Fruit fly (Drosophila melanogaster) whole organism, prepupa: ENCODE data around the gene CG17819.

Experiments used
- Blimp-1 ChIP-seq: fragments of 200-800 bp; sonication (Bioruptor generic); optimal IDR thresholded peaks from 3 replicates; lab custom pipeline; 2017; ENCODE audit warnings: missing biosample characterization, missing genetic modification characterization, mild to moderate bottlenecking, moderate library complexity, missing genetic modification reagents
- CG10631 ChIP-seq: fragments of 200-800 bp; sonication (Bioruptor generic); optimal IDR thresholded peaks from 2 replicates; lab custom pipeline; 2016; ENCODE audit warnings: missing biosample characterization, missing genetic modification characterization
- CG10669 ChIP-seq: fragments of 200-800 bp; sonication (Bioruptor generic); optimal IDR thresholded peaks from 3 replicates; lab custom pipeline; 2018; ENCODE audit warnings: missing biosample characterization, mild to moderate bottlenecking, missing genetic modification characterization, moderate library complexity
- CG11294 ChIP-seq: fragments of 200-800 bp; sonication (Bioruptor generic); IDR thresholded peaks from 2 replicates; pipeline ENCODE4 v1.3.6; 2022; ENCODE audit warnings: missing biosample characterization, missing genetic modification characterization
- CG11762 ChIP-seq: fragments of 200-800 bp; sonication (Bioruptor generic); optimal IDR thresholded peaks from 3 replicates; lab custom pipeline; 2016; ENCODE audit warnings: missing biosample characterization, missing genetic modification characterization; ENCODE audit not compliant: insufficient read depth
- CG15336 ChIP-seq: fragments of 200-800 bp; sonication (Bioruptor generic); IDR thresholded peaks from 2 replicates; pipeline ENCODE4 v1.3.6; 2022; ENCODE audit warnings: missing biosample characterization, missing genetic modification characterization
- CG16779 ChIP-seq: fragments of 200-800 bp; sonication (Bioruptor generic); optimal IDR thresholded peaks from 3 replicates; lab custom pipeline; 2017; ENCODE audit warnings: missing biosample characterization, mild to moderate bottlenecking, missing genetic modification characterization
- CG3032 ChIP-seq: fragments of 200-800 bp; optimal IDR thresholded peaks from 2 replicates; lab custom pipeline; 2019; ENCODE audit warnings: missing biosample characterization, mild to moderate bottlenecking, missing genetic modification characterization, moderate library complexity
- CG31627 ChIP-seq: fragments of 200-800 bp; sonication (Bioruptor generic); optimal IDR thresholded peaks from 3 replicates; lab custom pipeline; 2016; ENCODE audit warnings: missing biosample characterization, missing genetic modification characterization
- CG32006 ChIP-seq: fragments of 200-800 bp; sonication (Bioruptor generic); optimal IDR thresholded peaks from 3 replicates; lab custom pipeline; 2017; ENCODE audit warnings: missing biosample characterization, mild to moderate bottlenecking, missing genetic modification characterization
- CG34406 ChIP-seq: fragments of 200-800 bp; sonication (Bioruptor generic); optimal IDR thresholded peaks from 3 replicates; lab custom pipeline; 2016; ENCODE audit warnings: missing biosample characterization, missing genetic modification characterization
- CG3919 ChIP-seq: fragments of 200-800 bp; sonication (Bioruptor generic); optimal IDR thresholded peaks from 3 replicates; lab custom pipeline; 2016; ENCODE audit warnings: missing biosample characterization, missing genetic modification characterization
- CG4318 ChIP-seq: fragments of 200-800 bp; sonication (Bioruptor generic); optimal IDR thresholded peaks from 3 replicates; lab custom pipeline; 2017; ENCODE audit warnings: missing biosample characterization, mild to moderate bottlenecking, missing genetic modification characterization
- CG6163 ChIP-seq: fragments of 200-800 bp; sonication (Bioruptor generic); IDR thresholded peaks from 3 replicates; pipeline ENCODE4 v1.3.6; 2022; ENCODE audit warnings: missing biosample characterization, missing genetic modification characterization
- CG6276 ChIP-seq: fragments of 200-800 bp; sonication (Bioruptor generic); optimal IDR thresholded peaks from 2 replicates; lab custom pipeline; 2017; ENCODE audit warnings: missing biosample characterization, mild to moderate bottlenecking, missing genetic modification characterization
- CG6792 ChIP-seq: fragments of 200-800 bp; sonication (Bioruptor generic); optimal IDR thresholded peaks from 3 replicates; lab custom pipeline; 2016; ENCODE audit warnings: missing biosample characterization, missing genetic modification characterization
- CG6854 ChIP-seq: fragments of 200-800 bp; sonication (Bioruptor generic); optimal IDR thresholded peaks from 2 replicates; lab custom pipeline; 2017; ENCODE audit warnings: missing biosample characterization, mild to moderate bottlenecking, missing genetic modification characterization
- CG8319 ChIP-seq: fragments of 200-800 bp; sonication (Bioruptor generic); optimal IDR thresholded peaks from 3 replicates; lab custom pipeline; 2016; ENCODE audit warnings: missing biosample characterization, missing genetic modification characterization
- CG8632 ChIP-seq: fragments of 200-800 bp; sonication (Bioruptor generic); optimal IDR thresholded peaks from 3 replicates; lab custom pipeline; 2016; ENCODE audit warnings: missing biosample characterization, missing genetic modification characterization
- Eip75B ChIP-seq: fragments of 200-800 bp; sonication (Bioruptor generic); optimal IDR thresholded peaks from 3 replicates; lab custom pipeline; 2016; ENCODE audit warnings: missing biosample characterization, missing genetic modification characterization
- Eip78C ChIP-seq: fragments of 200-800 bp; sonication (Bioruptor generic); peaks from one replicate; lab custom pipeline; 2016; ENCODE audit warnings: missing biosample characterization, missing genetic modification characterization
- Eip93F ChIP-seq: fragments of 200-800 bp; sonication (Bioruptor generic); optimal IDR thresholded peaks from 2 replicates; lab custom pipeline; 2016; ENCODE audit warnings: missing biosample characterization, mild to moderate bottlenecking, missing genetic modification characterization
- Ets96B ChIP-seq: fragments of 200-800 bp; optimal IDR thresholded peaks from 2 replicates; lab custom pipeline; 2019; ENCODE audit warnings: missing biosample characterization, mild to moderate bottlenecking, missing genetic modification characterization, moderate library complexity
- Gug ChIP-seq: fragments of 200-800 bp; sonication (Bioruptor generic); IDR thresholded peaks from 2 replicates; pipeline ENCODE4 v1.3.6; 2022; ENCODE audit warnings: missing biosample characterization, missing genetic modification characterization
- Hr39 ChIP-seq: fragments of 200-800 bp; sonication (Bioruptor generic); optimal IDR thresholded peaks from 2 replicates; lab custom pipeline; 2016; ENCODE audit warnings: missing biosample characterization, missing genetic modification characterization
- Hr4 ChIP-seq: fragments of 200-800 bp; sonication (Bioruptor generic); optimal IDR thresholded peaks from 3 replicates; lab custom pipeline; 2016; ENCODE audit warnings: missing biosample characterization, missing genetic modification characterization
- Met ChIP-seq: fragments of 200-800 bp; sonication (Bioruptor generic); optimal IDR thresholded peaks from 3 replicates; lab custom pipeline; 2016; ENCODE audit warnings: missing biosample characterization, missing genetic modification characterization
- OdsH ChIP-seq: fragments of 200-800 bp; sonication (Bioruptor generic); optimal IDR thresholded peaks from 3 replicates; lab custom pipeline; 2016; ENCODE audit warnings: missing biosample characterization, missing genetic modification characterization
- Sox102F ChIP-seq: fragments of 200-800 bp; sonication (Bioruptor generic); optimal IDR thresholded peaks from 2 replicates; lab custom pipeline; 2016; ENCODE audit warnings: missing biosample characterization, mild to moderate bottlenecking, missing genetic modification characterization
- Sox14 ChIP-seq: fragments of 200-800 bp; sonication (Bioruptor generic); optimal IDR thresholded peaks from 3 replicates; lab custom pipeline; 2016; ENCODE audit warnings: missing biosample characterization, missing genetic modification characterization
- Sox15 ChIP-seq: fragments of 200-800 bp; sonication (Bioruptor generic); optimal IDR thresholded peaks from 3 replicates; lab custom pipeline; 2016; ENCODE audit warnings: missing biosample characterization, missing genetic modification characterization
- acj6 ChIP-seq: fragments of 200-800 bp; sonication (Bioruptor generic); optimal IDR thresholded peaks from 3 replicates; lab custom pipeline; 2016; ENCODE audit warnings: missing biosample characterization, missing genetic modification characterization
- cyc ChIP-seq: fragments of 200-800 bp; sonication (Bioruptor generic); optimal IDR thresholded peaks from 3 replicates; lab custom pipeline; 2016; ENCODE audit warnings: missing biosample characterization, missing genetic modification characterization
- dac ChIP-seq: fragments of 200-800 bp; sonication (Bioruptor generic); optimal IDR thresholded peaks from 2 replicates; lab custom pipeline; 2017; ENCODE audit warnings: missing biosample characterization, mild to moderate bottlenecking, missing genetic modification characterization
- eg ChIP-seq: fragments of 200-800 bp; sonication (Bioruptor generic); IDR thresholded peaks from 3 replicates; pipeline ENCODE4 v1.3.6; 2022; ENCODE audit warnings: missing biosample characterization, missing genetic modification characterization
- fd59A ChIP-seq: fragments of 200-800 bp; sonication (Bioruptor generic); optimal IDR thresholded peaks from 2 replicates; lab custom pipeline; 2017; ENCODE audit warnings: missing biosample characterization, mild to moderate bottlenecking, missing genetic modification characterization, missing genetic modification reagents
- fd85E ChIP-seq: fragments of 200-800 bp; sonication (Bioruptor generic); optimal IDR thresholded peaks from 3 replicates; lab custom pipeline; 2016; ENCODE audit warnings: missing biosample characterization, missing genetic modification characterization
- fkh ChIP-seq: fragments of 200-800 bp; sonication (Bioruptor generic); optimal IDR thresholded peaks from 3 replicates; lab custom pipeline; 2017; ENCODE audit warnings: missing biosample characterization, mild to moderate bottlenecking, missing genetic modification characterization, moderate library complexity
- lz ChIP-seq: fragments of 200-800 bp; sonication (Bioruptor generic); optimal IDR thresholded peaks from 3 replicates; lab custom pipeline; 2016; ENCODE audit warnings: missing biosample characterization, missing genetic modification characterization
- net ChIP-seq: fragments of 200-800 bp; sonication (Bioruptor generic); optimal IDR thresholded peaks from 3 replicates; lab custom pipeline; 2016; ENCODE audit warnings: missing biosample characterization, missing genetic modification characterization
- salr ChIP-seq, 2 experiments: fragments of 200-800 bp; sonication (Bioruptor generic); optimal IDR thresholded peaks; 3 replicates each; lab custom pipeline; 2016 to 2018; ENCODE audit warnings: missing biosample characterization in 2 of 2, missing genetic modification characterization in 2 of 2, mild to moderate bottlenecking in 1 of 2
- spab ChIP-seq: fragments of 200-800 bp; sonication (Bioruptor generic); optimal IDR thresholded peaks from 2 replicates; lab custom pipeline; 2017; ENCODE audit warnings: missing biosample characterization, mild to moderate bottlenecking, missing genetic modification characterization, missing genetic modification reagents
- svp ChIP-seq: fragments of 200-800 bp; sonication (Bioruptor generic); peaks from one replicate; lab custom pipeline; 2016; ENCODE audit warnings: missing biosample characterization, missing genetic modification characterization
- topi ChIP-seq: fragments of 200-800 bp; sonication (Bioruptor generic); optimal IDR thresholded peaks from 3 replicates; lab custom pipeline; 2016; ENCODE audit warnings: missing biosample characterization, missing genetic modification characterization
- vri ChIP-seq: fragments of 200-800 bp; sonication (Bioruptor generic); optimal IDR thresholded peaks from 3 replicates; lab custom pipeline; 2016; ENCODE audit warnings: missing biosample characterization, mild to moderate bottlenecking, missing genetic modification characterization

The CG17819 gene

DNA sequence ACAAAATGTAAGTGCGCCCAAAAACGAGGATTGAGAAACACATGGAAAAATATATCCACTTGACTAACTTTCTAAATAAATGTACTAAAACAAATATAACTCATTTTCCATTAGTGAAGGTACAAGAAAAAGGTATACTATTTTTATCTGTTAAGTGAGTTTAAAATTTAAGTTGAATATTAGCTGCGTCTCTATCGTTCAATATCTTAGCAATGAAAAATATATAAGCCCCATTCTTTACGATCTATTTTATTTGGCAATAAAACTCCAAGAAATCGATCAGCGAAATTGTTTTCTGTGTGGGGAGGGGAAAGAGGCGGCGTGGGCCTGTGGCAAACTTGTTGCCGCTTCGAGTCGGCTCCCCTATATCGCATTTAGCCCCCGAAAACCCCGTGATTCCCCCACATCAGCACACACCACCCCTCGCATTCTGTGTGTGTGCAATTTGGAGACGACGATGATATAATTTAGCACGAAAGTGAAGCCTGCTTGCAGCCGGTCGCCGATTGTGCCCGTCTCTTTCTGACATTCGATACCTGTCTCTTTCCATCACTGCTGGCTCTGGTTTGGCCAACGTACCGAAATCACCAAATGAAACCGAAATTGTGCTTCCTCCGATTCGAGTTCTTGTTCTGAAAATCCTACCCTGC is 37.4 kb upstream of the CG17819 start (continued):
- peak; percentile 63 for TF ChIP-seq CG6276 (GFP tag; lab: Kevin White, UChicago)
- TF ChIP-seq CG34406 (GFP tag; lab: Kevin White, UChicago), result peak; percentile 59
- peak; percentile 60 for TF ChIP-seq Eip75B (GFP tag; lab: Kevin White, UChicago)
- TF ChIP-seq Sox14, result peak; percentile 66
- peak; percentile 72 for TF ChIP-seq CG3919
- no peak for TF ChIP-seq eg (GFP tag; lab: Robert Waterston, UW)
- no peak for TF ChIP-seq CG6854 (GFP tag; lab: Kevin White, UChicago)
- peak; percentile 40 for TF ChIP-seq CG8319 (GFP tag; lab: Kevin White, UChicago)
- TF ChIP-seq CG6792 (GFP tag; lab: Kevin White, UChicago), result peak; percentile 61
- TF ChIP-seq cyc, result peak; percentile 25

DNA sequence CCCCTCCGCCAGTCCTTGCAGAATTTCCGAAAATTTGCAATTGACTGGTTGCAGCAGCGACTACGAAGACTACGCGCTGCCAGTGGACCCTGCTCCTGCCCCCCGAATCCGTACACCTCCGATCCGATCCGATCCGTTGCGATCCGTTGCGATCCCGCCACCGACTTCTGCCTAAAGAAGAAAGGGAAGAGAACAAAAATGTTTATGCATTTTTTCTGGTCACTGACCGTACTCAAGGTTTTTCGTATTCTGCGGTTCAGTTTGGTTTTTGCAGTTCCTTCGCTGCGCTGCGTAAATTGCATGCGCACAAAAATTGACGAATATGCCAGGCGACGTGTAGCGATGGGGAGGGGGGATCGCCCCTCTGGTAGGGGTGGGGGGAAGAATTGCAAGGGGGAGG is 36.9 kb upstream of the CG17819 start:
- TF ChIP-seq CG6163 (GFP tag; lab: Robert Waterston, UW) (0 out of 3 replicates have a peak, but pooled peaks have one; percentile 12), Eip93F (GFP tag; lab: Kevin White, UChicago) (no peak), Blimp-1 (GFP tag; lab: Kevin White, UChicago) (peak; percentile 45)

DNA sequence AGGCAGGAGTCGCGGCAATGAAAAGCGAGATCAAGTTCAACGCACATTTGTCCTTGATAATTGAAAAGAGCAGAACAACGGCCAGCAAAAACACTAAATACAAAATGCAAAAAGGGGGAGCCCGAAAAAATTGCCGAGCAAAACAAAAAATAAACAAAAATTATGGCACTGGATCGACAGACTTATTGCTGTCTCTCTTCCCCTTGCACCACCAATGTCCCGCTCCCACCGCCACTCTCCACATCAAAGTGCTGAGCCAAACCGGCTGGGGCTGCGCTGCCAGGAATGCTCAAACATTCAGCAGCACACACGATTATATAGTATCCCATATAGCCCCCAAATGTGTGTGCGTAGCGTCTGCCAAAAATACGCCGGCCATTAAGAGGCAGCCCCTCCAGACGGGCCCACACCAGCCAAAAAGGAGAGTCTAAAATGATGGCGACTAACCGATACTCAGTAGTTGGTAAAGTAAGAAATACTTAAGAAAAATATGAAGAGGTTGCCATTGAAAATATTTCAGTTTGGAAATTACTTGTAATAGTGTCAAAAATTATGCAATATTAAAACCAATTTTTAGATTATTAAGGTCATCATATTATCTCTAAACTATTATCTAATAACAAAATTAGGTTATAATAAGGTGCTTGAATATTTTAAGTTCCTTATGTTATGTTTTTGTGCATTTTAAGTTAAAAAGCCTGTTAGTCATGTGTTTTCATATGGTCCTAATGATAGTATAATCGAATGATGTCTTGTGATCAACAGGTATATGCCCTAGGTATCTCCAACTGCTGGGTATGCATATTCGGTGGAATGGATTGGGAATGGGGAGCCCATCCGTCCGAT is 36.2 kb upstream of the CG17819 start:
- TF ChIP-seq CG15336 (GFP tag; lab: Robert Waterston, UW) (peak; percentile 38; the same call in 1 of the 2 replicates), Sox102F (GFP tag; lab: Kevin White, UChicago) (peak; percentile 67), CG6792 (GFP tag; lab: Kevin White, UChicago) (peak; percentile 71), Sox15 (GFP tag; lab: Kevin White, UChicago) (peak; percentile 57), CG32006 (GFP tag; lab: Kevin White, UChicago) (peak; percentile 70), Ets96B (tag; lab: Kevin White, UChicago) (peak; percentile 77), Eip78C (GFP tag; lab: Kevin White, UChicago) (peak; percentile 91), CG16779 (tag; lab: Kevin White, UChicago) (peak; percentile 19), fd85E (GFP tag; lab: Kevin White, UChicago) (no peak), CG31627 (GFP tag; lab: Kevin White, UChicago) (peak; percentile 69), dac (GFP tag; lab: Kevin White, UChicago) (no peak), fkh (GFP tag; lab: Kevin White, UChicago) (no peak), CG10669 (GFP tag; lab: Kevin White, UChicago) (peak; percentile 71), CG11762 (GFP tag; lab: Kevin White, UChicago) (peak; percentile 66), CG10631 (peak; percentile 84), CG3032 (tag; lab: Kevin White, UChicago) (peak; percentile 82), CG4318 (peak; percentile 38), Met (GFP tag; lab: Kevin White, UChicago) (peak; percentile 78), CG6163 (GFP tag; lab: Robert Waterston, UW) (0 out of 3 replicates have a peak, but pooled peaks have one; percentile 53), OdsH (GFP tag; lab: Kevin White, UChicago) (peak; percentile 60), topi (GFP tag; lab: Kevin White, UChicago) (peak; percentile 80), CG8632 (GFP tag; lab: Kevin White, UChicago) (peak; percentile 74), salr (GFP tag; optimal IDR thresholded peaks at IDR 0.05; lab: Kevin White, UChicago) (peak in 1 of 2 experiments; percentile 62), cyc (peak; percentile 26), net (peak; percentile 42), acj6 (GFP tag; lab: Kevin White, UChicago) (peak; percentile 74), Gug (GFP tag; lab: Robert Waterston, UW) (no peak), Hr4 (peak; percentile 54), Hr39 (GFP tag; lab: Kevin White, UChicago) (peak; percentile 52), lz (GFP tag; lab: Kevin White, UChicago) (peak; percentile 83), fd59A (GFP tag; lab: Kevin White, UChicago) (peak; percentile 85), CG11294 (GFP tag; lab: Robert Waterston, UW) (no peak), vri (GFP tag; lab: Kevin White, UChicago) (peak; percentile 62), CG8319 (GFP tag; lab: Kevin White, UChicago) (peak; percentile 46), svp (GFP tag; lab: Kevin White, UChicago) (peak; percentile 89), CG6854 (GFP tag; lab: Kevin White, UChicago) (no peak), spab (GFP tag; lab: Kevin White, UChicago) (peak; percentile 85)
